ENCODE assay signal across 2 fruit fly cellular contexts in the genomic region with DNA sequence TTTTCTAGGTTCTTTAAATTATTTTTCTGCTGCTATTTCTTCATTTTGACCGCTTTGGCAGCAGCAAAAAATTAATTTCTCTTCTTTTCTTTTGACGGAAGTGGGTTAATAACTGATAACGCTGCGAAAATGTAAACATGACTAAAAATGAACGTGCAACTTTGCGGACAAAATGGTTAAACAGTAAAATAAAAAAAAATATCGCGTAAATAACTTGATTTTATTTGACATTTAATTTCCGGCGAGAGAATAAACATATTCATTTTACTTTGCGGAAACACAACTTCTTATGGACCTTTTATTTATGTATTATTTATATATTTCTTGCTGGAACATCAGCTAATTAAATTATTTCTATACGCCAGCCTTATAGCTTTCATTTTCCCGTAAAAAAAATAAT.
TF ChIP-seq lines count a peak whose summit lies in the region.

No protein-coding gene starts in this region.

- no peak for TF ChIP-seq CTCF in whole organism, embryonic (GFP tag; optimal IDR thresholded peaks at IDR 0.05; lab: Kevin White, UChicago)

TF ChIP-seq in whole organism, embryonic, 481 proteins besides CTCF, POLR2A, EP300 and RAD21:
- TF ChIP-seq zfh2 (GFP tag; optimal IDR thresholded peaks at IDR 0.05; lab: Kevin White, UChicago) (no peak), sens (GFP tag; lab: Kevin White, UChicago) (peak; percentile 53)
TF ChIP-seq in whole organism, embryonic: peak in this region for 1.

TF ChIP-seq in whole organism, prepupa, 60 proteins besides CTCF, POLR2A, EP300 and RAD21:
- TF ChIP-seq Eip78C (GFP tag; lab: Kevin White, UChicago) (peak; percentile 71), CG31627 (GFP tag; optimal IDR thresholded peaks at IDR 0.05; lab: Kevin White, UChicago) (no peak)
TF ChIP-seq in whole organism, prepupa: peak in this region for 1.
